Worm (Caenorhabditis elegans) whole organism, early embryonic: Measurements from ENCODE around the gene cbs-2.
"Not testable (repeated sequence)": the region's sequence is repeated elsewhere in the genome, so short reads cannot be mapped to it uniquely, and the experiment has no call there.

Source experiments
- B0310.2 ChIP-seq: sonication (generic microtip); optimal IDR thresholded peaks from 2 replicates; lab custom pipeline; 2016; ENCODE audit warnings: mild to moderate bottlenecking, missing genetic modification characterization, missing compliant biosample characterization
- F13C5.2 ChIP-seq: sonication (generic microtip); optimal IDR thresholded peaks from 2 replicates; lab custom pipeline; 2017; ENCODE audit warnings: mild to moderate bottlenecking, missing genetic modification characterization, inconsistent platforms, missing compliant biosample characterization
- aly-1 ChIP-seq: sonication (generic microtip); optimal IDR thresholded peaks from 2 replicates; lab custom pipeline; 2016; ENCODE audit warnings: missing genetic modification characterization, missing compliant biosample characterization
- ama-1 ChIP-seq: fragments of 150-350 bp; optimal IDR thresholded peaks from 2 replicates; lab custom pipeline; 2014
- ceh-13 ChIP-seq: fragments of 200-800 bp; sonication (Bioruptor generic); optimal IDR thresholded peaks from 2 replicates; lab custom pipeline; 2018; ENCODE audit warnings: mild to moderate bottlenecking, missing genetic modification characterization, missing compliant biosample characterization
- ceh-36 ChIP-seq: sonication (generic microtip); optimal IDR thresholded peaks from 2 replicates; lab custom pipeline; 2016; ENCODE audit warnings: missing genetic modification characterization, inconsistent platforms, missing compliant biosample characterization
- ets-7 ChIP-seq: sonication (generic microtip); optimal IDR thresholded peaks from 2 replicates; lab custom pipeline; 2016; ENCODE audit warnings: missing genotype, missing genetic modification characterization, missing compliant biosample characterization
- flt-1 ChIP-seq: fragments of 200-800 bp; sonication (Bioruptor generic); IDR thresholded peaks from 2 replicates; pipeline ENCODE4 v1.3.6; 2022; ENCODE audit warnings: missing genetic modification characterization, missing compliant biosample characterization
- hmbx-1 ChIP-seq: sonication (generic microtip); optimal IDR thresholded peaks from 2 replicates; lab custom pipeline; 2016; ENCODE audit warnings: mild to moderate bottlenecking, missing genetic modification characterization, missing compliant biosample characterization
- hmg-4 ChIP-seq: fragments of 200-800 bp; sonication (Bioruptor generic); optimal IDR thresholded peaks from 2 replicates; lab custom pipeline; 2018; ENCODE audit warnings: mild to moderate bottlenecking, missing genetic modification characterization, missing compliant biosample characterization
- hnd-1 ChIP-seq: sonication (generic microtip); optimal IDR thresholded peaks from 2 replicates; lab custom pipeline; 2016; ENCODE audit warnings: missing genetic modification characterization, missing compliant biosample characterization
- pes-1 ChIP-seq: fragments of 200-800 bp; sonication (Bioruptor generic); IDR thresholded peaks from 2 replicates; pipeline ENCODE4 v1.3.6; 2022; ENCODE audit warnings: missing genetic modification reagents, missing genetic modification characterization, missing compliant biosample characterization
- scrt-1 ChIP-seq: fragments of 200-800 bp; sonication (Bioruptor generic); IDR thresholded peaks from 2 replicates; pipeline ENCODE4 v1.3.6; 2022; ENCODE audit warnings: missing genetic modification characterization, missing compliant biosample characterization
- sea-1 ChIP-seq: fragments of 200-800 bp; sonication (Bioruptor generic); conservative IDR thresholded peaks from 2 replicates; pipeline ENCODE4 v1.3.6; 2022; ENCODE audit warnings: missing genetic modification characterization, missing compliant biosample characterization
- tbx-11 ChIP-seq: fragments of 200-800 bp; sonication (Bioruptor generic); IDR thresholded peaks from 2 replicates; pipeline ENCODE4 v1.3.6; 2022; ENCODE audit warnings: missing genetic modification characterization, missing compliant biosample characterization
- tbx-37 ChIP-seq: fragments of 200-800 bp; sonication (Bioruptor generic); conservative IDR thresholded peaks from 2 replicates; pipeline ENCODE4 v1.3.6; 2022; ENCODE audit warnings: missing genetic modification reagents, missing genetic modification characterization, missing compliant biosample characterization
- tra-4 ChIP-seq: sonication (generic microtip); optimal IDR thresholded peaks from 2 replicates; lab custom pipeline; 2017; ENCODE audit warnings: missing genetic modification characterization, missing compliant biosample characterization

cbs-2 gene

DNA sequence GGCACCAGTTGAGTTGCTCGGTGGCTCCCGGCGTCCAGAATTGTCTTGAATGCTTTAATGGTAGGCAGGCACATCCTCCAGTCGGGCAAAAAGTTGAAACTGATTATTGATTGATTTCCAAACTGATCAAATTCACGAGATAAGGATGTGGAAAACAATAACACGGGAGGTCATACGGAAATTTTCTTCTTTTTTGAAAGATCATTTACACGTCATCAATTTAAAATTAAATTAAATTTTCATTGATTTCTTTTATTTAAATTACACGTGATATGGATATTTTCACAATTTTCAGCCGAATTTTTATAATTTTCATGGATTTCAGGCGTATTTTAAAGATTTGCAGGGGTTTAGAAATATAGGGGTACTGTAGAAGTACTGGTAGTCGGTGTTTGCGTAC, at the start of gene cbs-2:
TSS of gene cbs-2 (minus strand) at position 101 of the 400 bp plus-strand sequence.
- no peak for TF ChIP-seq F13C5.2
- no peak for TF ChIP-seq scrt-1 (GFP tag; lab: Robert Waterston, UW)
- TF ChIP-seq pes-1 (GFP tag; lab: Robert Waterston, UW), result no peak
- TF ChIP-seq ceh-13 (GFP tag; lab: Kevin White, UChicago), result no peak
- no peak for TF ChIP-seq aly-1 (tag; lab: Kevin White, UChicago)
- no peak for TF ChIP-seq hmbx-1
- no peak for TF ChIP-seq hmg-4 (GFP tag; lab: Kevin White, UChicago)
- no peak for TF ChIP-seq hnd-1
- TF ChIP-seq tbx-37, result no peak
- no peak for TF ChIP-seq tbx-11 (GFP tag; lab: Robert Waterston, UW)
- TF ChIP-seq tra-4 (tag; lab: Kevin White, UChicago), result no peak
- TF ChIP-seq B0310.2 (tag; lab: Kevin White, UChicago), result no peak
- TF ChIP-seq ama-1 (lab: Kevin White, UChicago), result no peak
- no peak for TF ChIP-seq flt-1 (GFP tag; lab: Robert Waterston, UW)
- TF ChIP-seq ets-7, result no peak
- no peak for TF ChIP-seq ceh-36
- TF ChIP-seq sea-1 (GFP tag; lab: Robert Waterston, UW), result no peak

DNA sequence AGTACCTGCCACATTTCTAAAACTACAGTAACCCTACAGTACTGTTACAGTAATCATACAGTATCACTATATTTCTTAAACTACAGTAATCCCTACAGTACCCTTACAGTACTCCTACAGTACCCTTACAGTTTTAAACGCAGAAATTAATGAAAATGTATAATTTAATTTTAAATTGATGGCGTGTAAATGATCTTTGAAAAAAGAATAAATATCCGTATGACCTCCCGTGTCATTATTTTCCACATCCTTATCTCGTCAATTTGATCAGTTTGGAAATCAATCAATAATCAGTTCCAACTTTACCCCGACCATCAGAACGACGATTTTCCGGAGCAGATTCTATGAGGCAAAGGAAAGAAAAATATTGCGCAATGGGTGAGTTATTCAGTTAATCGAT, 31.5 kb upstream of the cbs-2 start, which contains the start of gene K09F6.3:
TSS of gene K09F6.3 (plus strand) at position 301 of the 400 bp plus-strand sequence.
- not testable (repeated sequence) for TF ChIP-seq F13C5.2; ets-7; hmg-4 (GFP tag; lab: Kevin White, UChicago)

ce11 chrII:2253676-2254075, 30.3 kb upstream of the cbs-2 start:
- TF ChIP-seq aly-1 (tag; lab: Kevin White, UChicago) (no peak), tbx-37 (no peak), hnd-1 (no peak), ets-7 (no peak), F13C5.2 (no peak), pes-1 (GFP tag; lab: Robert Waterston, UW) (no peak), sea-1 (GFP tag; lab: Robert Waterston, UW) (no peak), B0310.2 (tag; lab: Kevin White, UChicago) (no peak), flt-1 (GFP tag; lab: Robert Waterston, UW) (no peak), ceh-13 (GFP tag; lab: Kevin White, UChicago) (no peak), scrt-1 (GFP tag; lab: Robert Waterston, UW) (no peak), tra-4 (tag; lab: Kevin White, UChicago) (no peak), ama-1 (lab: Kevin White, UChicago) (no peak), ceh-36 (no peak)

DNA sequence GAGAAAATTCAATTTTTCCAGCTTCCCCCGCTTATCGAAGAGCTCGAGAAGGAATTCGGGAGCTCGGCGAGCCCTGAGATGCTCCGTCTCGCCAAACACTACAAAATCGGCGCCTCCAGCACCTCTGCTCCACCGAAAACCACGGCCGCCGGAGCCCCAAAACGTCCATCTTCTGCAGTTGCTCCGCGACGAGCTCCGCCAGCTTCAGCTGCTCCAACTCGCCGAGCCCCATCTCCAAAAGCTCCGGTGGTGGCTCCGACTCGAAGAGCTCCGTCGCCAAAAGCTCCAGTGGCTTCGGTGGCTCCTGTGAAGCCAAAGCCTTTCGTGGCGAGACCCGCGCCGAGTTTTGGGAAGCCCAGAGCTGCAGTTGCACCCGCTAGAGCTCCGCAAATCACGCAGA, 28.2 kb upstream of the cbs-2 start:
- TF ChIP-seq aly-1 (tag; lab: Kevin White, UChicago), result no peak
- TF ChIP-seq B0310.2 (tag; lab: Kevin White, UChicago), result no peak
- no peak for TF ChIP-seq hnd-1
- no peak for TF ChIP-seq ets-7
- TF ChIP-seq tbx-37, result no peak
- TF ChIP-seq flt-1 (GFP tag; lab: Robert Waterston, UW), result no peak
- no peak for TF ChIP-seq scrt-1 (GFP tag; lab: Robert Waterston, UW)
- TF ChIP-seq sea-1 (GFP tag; lab: Robert Waterston, UW), result no peak
- TF ChIP-seq ceh-36, result no peak
- TF ChIP-seq hmbx-1, result no peak
- no peak for TF ChIP-seq pes-1 (GFP tag; lab: Robert Waterston, UW)
- no peak for TF ChIP-seq ceh-13 (GFP tag; lab: Kevin White, UChicago)
- TF ChIP-seq hmg-4 (GFP tag; lab: Kevin White, UChicago), result no peak

DNA sequence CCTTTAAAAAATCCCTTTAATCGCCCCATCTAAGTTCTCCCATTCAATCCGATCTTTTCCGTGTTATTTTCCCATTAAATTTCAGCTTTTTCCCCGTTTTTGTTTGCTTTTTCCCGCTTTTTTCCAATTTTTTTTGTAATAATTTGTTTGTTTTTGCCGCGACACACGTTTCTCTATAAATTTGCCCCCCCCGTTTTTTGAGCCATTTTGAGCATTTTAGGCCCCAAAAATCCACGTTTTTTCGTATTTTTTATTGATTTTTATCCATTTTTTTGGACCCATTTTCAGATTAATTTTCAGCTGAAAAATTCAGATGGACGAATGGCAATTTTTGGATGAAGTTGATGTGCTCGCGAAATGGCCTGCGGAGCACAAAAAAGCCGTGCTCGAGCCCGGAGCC, 20.0 kb upstream of the cbs-2 start, which contains the start of gene F54A3.2:
TSS of gene F54A3.2 (plus strand) at position 301 of the 400 bp plus-strand sequence.
- TF ChIP-seq aly-1 (tag; lab: Kevin White, UChicago), result no peak
- no peak for TF ChIP-seq tra-4 (tag; lab: Kevin White, UChicago)
- no peak for TF ChIP-seq ceh-36
- TF ChIP-seq hnd-1, result no peak
- no peak for TF ChIP-seq flt-1 (GFP tag; lab: Robert Waterston, UW)
- no peak for TF ChIP-seq hmg-4 (GFP tag; lab: Kevin White, UChicago)
- no peak for TF ChIP-seq tbx-37

- no peak for TF ChIP-seq hmg-4 (GFP tag; lab: Kevin White, UChicago)
- no peak for TF ChIP-seq F13C5.2
- no peak for TF ChIP-seq ama-1 (lab: Kevin White, UChicago)
- no peak for TF ChIP-seq scrt-1 (GFP tag; lab: Robert Waterston, UW)
- no peak for TF ChIP-seq tra-4 (tag; lab: Kevin White, UChicago)
- TF ChIP-seq aly-1 (tag; lab: Kevin White, UChicago), result no peak
- no peak for TF ChIP-seq B0310.2 (tag; lab: Kevin White, UChicago)
These were observed 13.0 kb upstream of the cbs-2 start for ce11 chrII:2236352-2236751.

DNA sequence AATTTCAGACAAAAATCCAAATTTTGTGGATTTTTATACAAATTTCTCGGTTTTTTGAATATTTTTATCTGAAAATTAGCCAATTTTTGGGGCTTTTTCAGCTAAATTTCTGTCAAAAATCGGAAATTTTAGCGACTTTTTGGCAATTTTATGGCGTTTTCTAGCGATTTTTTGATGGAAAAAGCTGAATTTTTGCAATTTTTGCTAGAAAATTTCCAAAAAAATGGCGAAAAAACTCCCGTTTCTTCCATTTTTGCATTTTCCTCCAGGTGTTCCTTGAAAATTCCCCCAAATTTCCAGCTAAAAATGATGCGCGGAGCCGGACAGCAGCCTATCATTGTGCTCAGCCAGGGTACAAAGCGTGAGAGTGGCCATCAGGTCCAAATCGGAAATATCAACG, 9.9 kb upstream of the cbs-2 start, which contains the start of gene cct-3:
TSS of gene cct-3 (plus strand) at position 301 of the 400 bp plus-strand sequence.
- TF ChIP-seq F13C5.2 (no peak), hnd-1 (no peak), flt-1 (GFP tag; lab: Robert Waterston, UW) (no peak), pes-1 (GFP tag; lab: Robert Waterston, UW) (no peak), ama-1 (lab: Kevin White, UChicago) (no peak), tra-4 (tag; lab: Kevin White, UChicago) (no peak), ceh-36 (no peak), scrt-1 (GFP tag; lab: Robert Waterston, UW) (no peak), B0310.2 (tag; lab: Kevin White, UChicago) (no peak), ets-7 (no peak)

DNA sequence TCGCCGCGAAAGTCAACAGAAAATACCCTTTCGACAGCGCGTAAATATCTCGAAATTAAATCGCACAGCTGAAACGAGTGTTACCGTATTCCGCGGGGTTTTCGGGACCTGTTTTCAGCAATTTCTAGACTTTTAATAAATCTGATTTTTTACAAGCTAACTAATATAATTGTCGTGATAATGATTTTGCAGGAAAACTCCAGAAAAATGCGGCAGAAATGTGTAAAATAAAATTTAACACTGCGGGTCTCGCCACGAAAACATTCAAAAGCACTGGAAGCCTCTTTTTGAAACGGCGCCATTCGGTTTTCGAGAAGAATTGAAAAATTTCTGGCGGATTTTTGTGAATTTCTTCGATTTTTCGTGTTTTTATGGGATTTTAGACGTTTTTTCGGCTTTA, 9.1 kb upstream of the cbs-2 start, which contains the start of gene F54A3.6:
TSS of gene F54A3.6 (minus strand) at position 42 of the 400 bp plus-strand sequence.
- TF ChIP-seq hmbx-1; hnd-1; tbx-11 (GFP tag; lab: Robert Waterston, UW): not testable (repeated sequence)
